Fruit fly (Drosophila melanogaster) whole organism, embryonic: ENCODE data around the gene NdufV3.
A peak's percentile ranks its signal among the peaks of the same experiment; 100 is the strongest.

ENCODE experiments used
- CG10654 ChIP-seq: fragments of 200-800 bp; sonication (Bioruptor generic); optimal IDR thresholded peaks from 2 replicates; lab custom pipeline; 2016; ENCODE audit warnings: missing biosample characterization, missing genetic modification characterization
- CG10979 ChIP-seq: fragments of 200-800 bp; sonication (Bioruptor generic); optimal IDR thresholded peaks from 2 replicates; lab custom pipeline; 2018; ENCODE audit warnings: missing biosample characterization, mild to moderate bottlenecking, missing genetic modification characterization, moderate library complexity
- CG11695 ChIP-seq: fragments of 200-800 bp; sonication (Bioruptor generic); IDR thresholded peaks from 3 replicates; pipeline ENCODE4 v1.3.6; 2022; ENCODE audit warnings: missing biosample characterization, missing genetic modification characterization
- CG14667 ChIP-seq: fragments of 200-800 bp; sonication (Bioruptor generic); IDR thresholded peaks from 2 replicates; pipeline ENCODE4 v1.3.6; 2022; ENCODE audit warnings: missing biosample characterization, missing genetic modification characterization
- CG15479 ChIP-seq: fragments of 200-800 bp; sonication (Bioruptor generic); optimal IDR thresholded peaks from 3 replicates; lab custom pipeline; 2019; ENCODE audit warnings: missing biosample characterization, mild to moderate bottlenecking, missing genetic modification characterization, moderate library complexity
- CG15514 ChIP-seq: fragments of 200-800 bp; sonication (Bioruptor generic); optimal IDR thresholded peaks from 3 replicates; lab custom pipeline; 2017; ENCODE audit warnings: missing biosample characterization, missing genetic modification characterization, mild to moderate bottlenecking, moderate library complexity, missing genetic modification reagents
- CG2120 ChIP-seq: fragments of 200-800 bp; sonication (Bioruptor generic); optimal IDR thresholded peaks from 3 replicates; lab custom pipeline; 2016; ENCODE audit warnings: missing biosample characterization, missing genetic modification characterization
- CG2678 ChIP-seq: fragments of 200-800 bp; sonication (Bioruptor generic); optimal IDR thresholded peaks from 3 replicates; lab custom pipeline; 2019; ENCODE audit warnings: missing biosample characterization, mild to moderate bottlenecking, missing genetic modification characterization, moderate library complexity
- CG2875 ChIP-seq: fragments of 200-800 bp; sonication (Bioruptor generic); optimal IDR thresholded peaks from 2 replicates; lab custom pipeline; 2017; ENCODE audit warnings: missing biosample characterization, mild to moderate bottlenecking, missing genetic modification characterization, missing genetic modification reagents
- CG30431 ChIP-seq: fragments of 200-800 bp; sonication (Bioruptor generic); optimal IDR thresholded peaks from 2 replicates; lab custom pipeline; 2017; ENCODE audit warnings: missing biosample characterization, missing genetic modification characterization
- CG34376 ChIP-seq: fragments of 200-800 bp; sonication (Bioruptor generic); optimal IDR thresholded peaks from 2 replicates; lab custom pipeline; 2018; ENCODE audit warnings: missing biosample characterization, mild to moderate bottlenecking, missing genetic modification characterization
- CG4424 ChIP-seq: fragments of 200-800 bp; sonication (Bioruptor generic); optimal IDR thresholded peaks from 3 replicates; lab custom pipeline; 2016; ENCODE audit warnings: missing biosample characterization, missing genetic modification characterization
- CG4854 ChIP-seq: fragments of 200-800 bp; sonication (Bioruptor generic); optimal IDR thresholded peaks from 2 replicates; lab custom pipeline; 2016; ENCODE audit warnings: missing biosample characterization, missing genetic modification characterization, inconsistent platforms
- CG5180 ChIP-seq: fragments of 200-800 bp; sonication (Bioruptor generic); optimal IDR thresholded peaks from 3 replicates; lab custom pipeline; 2017; ENCODE audit warnings: missing biosample characterization, missing genetic modification characterization, mild to moderate bottlenecking, moderate library complexity, missing genetic modification reagents
- CG7357 ChIP-seq: fragments of 200-800 bp; sonication (Bioruptor generic); IDR thresholded peaks from 3 replicates; pipeline ENCODE4 v1.3.6; 2022; ENCODE audit warnings: missing biosample characterization, missing genetic modification characterization
- CG8388 ChIP-seq: fragments of 200-800 bp; sonication (Bioruptor generic); optimal IDR thresholded peaks from 2 replicates; lab custom pipeline; 2019; ENCODE audit warnings: missing biosample characterization, mild to moderate bottlenecking, missing genetic modification characterization, moderate library complexity
- Chrac-16 ChIP-seq: fragments of 200-800 bp; sonication (Bioruptor generic); optimal IDR thresholded peaks from 3 replicates; lab custom pipeline; 2016; ENCODE audit warnings: missing biosample characterization, missing genetic modification characterization
- D19B ChIP-seq: fragments of 200-800 bp; sonication (Bioruptor generic); optimal IDR thresholded peaks from 2 replicates; lab custom pipeline; 2017; ENCODE audit warnings: missing biosample characterization, mild to moderate bottlenecking, missing genetic modification characterization
- Dp ChIP-seq: fragments of 200-800 bp; sonication (Bioruptor generic); optimal IDR thresholded peaks from 2 replicates; lab custom pipeline; 2018; ENCODE audit warnings: missing biosample characterization, mild to moderate bottlenecking, missing genetic modification characterization, moderate library complexity
- E2f1 ChIP-seq: fragments of 200-800 bp; sonication (Bioruptor generic); IDR thresholded peaks from 2 replicates; pipeline ENCODE4 v1.3.6; 2022; ENCODE audit warnings: missing biosample characterization, missing genetic modification characterization
- Fer3 ChIP-seq: fragments of 200-800 bp; sonication (Bioruptor generic); optimal IDR thresholded peaks from 2 replicates; lab custom pipeline; 2018; ENCODE audit warnings: missing biosample characterization, mild to moderate bottlenecking, missing genetic modification characterization, moderate library complexity
- HLH54F ChIP-seq: fragments of 200-800 bp; sonication (Bioruptor generic); optimal IDR thresholded peaks from 3 replicates; lab custom pipeline; 2016; ENCODE audit warnings: missing biosample characterization, missing genetic modification characterization
- HLHmδ ChIP-seq: fragments of 200-800 bp; sonication (Bioruptor generic); optimal IDR thresholded peaks from 2 replicates; lab custom pipeline; 2018; ENCODE audit warnings: missing biosample characterization, mild to moderate bottlenecking, missing genetic modification characterization, moderate library complexity
- Hmr ChIP-seq: fragments of 200-800 bp; sonication (Bioruptor generic); optimal IDR thresholded peaks from 3 replicates; lab custom pipeline; 2017; ENCODE audit warnings: mild to moderate bottlenecking, missing biosample characterization, missing genetic modification reagents, missing genetic modification characterization
- Lim3 ChIP-seq: fragments of 200-800 bp; sonication (Bioruptor generic); IDR thresholded peaks from 2 replicates; pipeline ENCODE4 v1.3.6; 2022; ENCODE audit warnings: missing biosample characterization, missing genetic modification characterization
- MESR4 ChIP-seq: fragments of 200-800 bp; sonication (Bioruptor generic); optimal IDR thresholded peaks from 2 replicates; lab custom pipeline; 2018; ENCODE audit warnings: missing biosample characterization, mild to moderate bottlenecking, missing genetic modification characterization, moderate library complexity
- Xbp1 ChIP-seq: fragments of 200-800 bp; sonication (Bioruptor generic); optimal IDR thresholded peaks from 3 replicates; lab custom pipeline; 2016; ENCODE audit warnings: missing biosample characterization, mild to moderate bottlenecking, missing genetic modification characterization
- abd-A ChIP-seq: fragments of 200-800 bp; sonication (Bioruptor generic); optimal IDR thresholded peaks from 3 replicates; lab custom pipeline; 2019; ENCODE audit warnings: missing biosample characterization, mild to moderate bottlenecking, missing genetic modification characterization, moderate library complexity
- amos ChIP-seq: fragments of 200-800 bp; sonication (Bioruptor generic); IDR thresholded peaks from 2 replicates; pipeline ENCODE4 v1.3.6; 2022; ENCODE audit warnings: missing biosample characterization, missing genetic modification characterization; ENCODE audit not compliant: partially characterized antibody
- ara ChIP-seq: fragments of 200-800 bp; sonication (Bioruptor generic); IDR thresholded peaks from 2 replicates; pipeline ENCODE4 v1.3.6; 2022; ENCODE audit warnings: missing biosample characterization, missing genetic modification characterization
- bcd ChIP-seq: fragments of 200-800 bp; sonication (Bioruptor generic); optimal IDR thresholded peaks from 2 replicates; lab custom pipeline; 2017; ENCODE audit warnings: missing biosample characterization, mild to moderate bottlenecking, missing genetic modification characterization
- en ChIP-seq: fragments of 200-800 bp; sonication (Bioruptor generic); optimal IDR thresholded peaks from 2 replicates; lab custom pipeline; 2016; ENCODE audit warnings: missing biosample characterization, missing genetic modification characterization
- ftz-f1 ChIP-seq: fragments of 200-800 bp; sonication (Bioruptor generic); optimal IDR thresholded peaks from 2 replicates; lab custom pipeline; 2016; ENCODE audit warnings: missing biosample characterization, missing genetic modification characterization
- gcm2 ChIP-seq: fragments of 200-800 bp; sonication (Bioruptor generic); optimal IDR thresholded peaks from 2 replicates; lab custom pipeline; 2016; ENCODE audit warnings: missing biosample characterization, missing genetic modification characterization
- gfzf ChIP-seq: fragments of 200-800 bp; sonication (Bioruptor generic); optimal IDR thresholded peaks from 2 replicates; lab custom pipeline; 2016; ENCODE audit warnings: missing biosample characterization, mild to moderate bottlenecking, missing genetic modification characterization, moderate library complexity
- gt ChIP-seq: fragments of 200-800 bp; sonication (Bioruptor generic); IDR thresholded peaks from 2 replicates; pipeline ENCODE4 v1.3.6; 2022; ENCODE audit warnings: missing biosample characterization, missing genetic modification characterization
- hb ChIP-seq: fragments of 200-800 bp; sonication (Bioruptor generic); IDR thresholded peaks from 3 replicates; pipeline ENCODE4 v1.3.6; 2022; ENCODE audit warnings: missing biosample characterization, missing genetic modification characterization; ENCODE audit not compliant: partially characterized antibody
- jigr1 ChIP-seq: fragments of 200-800 bp; sonication (Bioruptor generic); IDR thresholded peaks from 3 replicates; pipeline ENCODE4 v1.3.6; 2022; ENCODE audit warnings: missing biosample characterization, missing genetic modification characterization
- jing ChIP-seq: fragments of 200-800 bp; sonication (Bioruptor generic); optimal IDR thresholded peaks from 2 replicates; lab custom pipeline; 2018; ENCODE audit warnings: missing biosample characterization, mild to moderate bottlenecking, missing genetic modification characterization
- jumu ChIP-seq: fragments of 200-800 bp; sonication (Bioruptor generic); optimal IDR thresholded peaks from 3 replicates; lab custom pipeline; 2016; ENCODE audit warnings: missing biosample characterization, missing genetic modification characterization
- klu ChIP-seq: fragments of 200-800 bp; sonication (Bioruptor generic); IDR thresholded peaks from 2 replicates; pipeline ENCODE4 v1.3.6; 2022; ENCODE audit warnings: missing biosample characterization, missing genetic modification characterization
- nerfin-1 ChIP-seq: fragments of 200-800 bp; sonication (Bioruptor generic); optimal IDR thresholded peaks from 3 replicates; lab custom pipeline; 2019; ENCODE audit warnings: missing biosample characterization, mild to moderate bottlenecking, missing genetic modification characterization, moderate library complexity
- nmo ChIP-seq: fragments of 200-800 bp; sonication (Bioruptor generic); optimal IDR thresholded peaks from 2 replicates; lab custom pipeline; 2018; ENCODE audit warnings: missing biosample characterization, mild to moderate bottlenecking, missing genetic modification characterization, moderate library complexity
- nom ChIP-seq: fragments of 200-800 bp; sonication (Bioruptor generic); optimal IDR thresholded peaks from 2 replicates; lab custom pipeline; 2017; ENCODE audit warnings: missing biosample characterization, missing genetic modification characterization, mild to moderate bottlenecking, moderate library complexity, missing genetic modification reagents
- pb ChIP-seq: fragments of 200-800 bp; sonication (Bioruptor generic); optimal IDR thresholded peaks from 3 replicates; lab custom pipeline; 2016; ENCODE audit warnings: missing biosample characterization, missing genetic modification characterization
- pum ChIP-seq: fragments of 200-800 bp; sonication (Bioruptor generic); optimal IDR thresholded peaks from 2 replicates; lab custom pipeline; 2016; ENCODE audit warnings: missing biosample characterization, missing genetic modification characterization
- pzg ChIP-seq: fragments of 200-800 bp; sonication (Bioruptor generic); optimal IDR thresholded peaks from 3 replicates; lab custom pipeline; 2018; ENCODE audit warnings: missing biosample characterization, mild to moderate bottlenecking, missing genetic modification characterization, moderate library complexity
- tna ChIP-seq: fragments of 200-800 bp; sonication (Bioruptor generic); IDR thresholded peaks from 2 replicates; pipeline ENCODE4 v1.3.6; 2022; ENCODE audit warnings: missing biosample characterization, missing genetic modification characterization; ENCODE audit not compliant: partially characterized antibody
- trem ChIP-seq: fragments of 200-800 bp; optimal IDR thresholded peaks from 3 replicates; lab custom pipeline; 2019; ENCODE audit warnings: missing biosample characterization, mild to moderate bottlenecking, missing genetic modification characterization, moderate library complexity
- vvl ChIP-seq: fragments of 200-800 bp; sonication (Bioruptor generic); IDR thresholded peaks from 2 replicates; pipeline ENCODE4 v1.3.6; 2022; ENCODE audit warnings: missing biosample characterization, missing genetic modification characterization
- zen ChIP-seq: fragments of 200-800 bp; sonication (Bioruptor generic); optimal IDR thresholded peaks from 3 replicates; lab custom pipeline; 2018; ENCODE audit warnings: missing biosample characterization, mild to moderate bottlenecking, missing genetic modification characterization, moderate library complexity

The NdufV3 gene

dm6 chrX:11348829-11349228 is 969 bp upstream of the NdufV3 start, which contains the start of gene CG1738 (continued):
- peak; percentile 31 for TF ChIP-seq MESR4
- TF ChIP-seq Xbp1 (GFP tag; lab: Kevin White, UChicago): peak; percentile 41
- no peak for TF ChIP-seq CG10654 (GFP tag; lab: Kevin White, UChicago)
- no peak for TF ChIP-seq jing (GFP tag; lab: Kevin White, UChicago)
- peak; percentile 31 for TF ChIP-seq CG2678 (tag; lab: Kevin White, UChicago)
- no peak for TF ChIP-seq tna
- TF ChIP-seq ara (GFP tag; lab: Robert Waterston, UW): no peak
- TF ChIP-seq CG15514 (GFP tag; lab: Kevin White, UChicago): peak; percentile 31
- peak; percentile 15 for TF ChIP-seq nmo (GFP tag; lab: Kevin White, UChicago)
- no peak for TF ChIP-seq gt (GFP tag; lab: Robert Waterston, UW)
- no peak for TF ChIP-seq en
- TF ChIP-seq Lim3 (GFP tag; lab: Robert Waterston, UW): no peak
- TF ChIP-seq CG11695: no peak
- no peak for TF ChIP-seq CG15479 (GFP tag; lab: Kevin White, UChicago)
- peak; percentile 36 for TF ChIP-seq CG2120 (GFP tag; lab: Kevin White, UChicago)
- TF ChIP-seq abd-A: no peak
- TF ChIP-seq jumu: no peak
- TF ChIP-seq CG5180 (GFP tag; lab: Kevin White, UChicago): no peak
- TF ChIP-seq CG4854: no peak
- no peak for TF ChIP-seq CG34376 (GFP tag; lab: Kevin White, UChicago)
- TF ChIP-seq CG8388 (GFP tag; lab: Kevin White, UChicago): peak; percentile 7
- TF ChIP-seq CG4424 (GFP tag; lab: Kevin White, UChicago): peak; percentile 20
- TF ChIP-seq zen (tag; lab: Kevin White, UChicago): no peak
- TF ChIP-seq HLHmδ (GFP tag; lab: Kevin White, UChicago): no peak
- TF ChIP-seq pzg (GFP tag; lab: Kevin White, UChicago): peak; percentile 47
- no peak for TF ChIP-seq nom
- TF ChIP-seq hb (GFP tag; lab: Robert Waterston, UW): no peak
- no peak for TF ChIP-seq CG14667 (GFP tag; lab: Robert Waterston, UW)
- TF ChIP-seq CG2875 (GFP tag; lab: Kevin White, UChicago): no peak
- TF ChIP-seq ftz-f1 (GFP tag; lab: Kevin White, UChicago): no peak
- no peak for TF ChIP-seq Fer3
- TF ChIP-seq pb: no peak
- no peak for TF ChIP-seq nerfin-1
- 0 out of 2 replicates have a peak, but pooled peaks have one; percentile 8 for TF ChIP-seq vvl (GFP tag; lab: Robert Waterston, UW)
- no peak for TF ChIP-seq CG7357 (GFP tag; lab: Robert Waterston, UW)
- no peak for TF ChIP-seq Hmr
- no peak for TF ChIP-seq klu
- no peak for TF ChIP-seq jigr1 (GFP tag; lab: Robert Waterston, UW)
- no peak for TF ChIP-seq CG10979 (tag; lab: Kevin White, UChicago)
- no peak for TF ChIP-seq Chrac-16 (GFP tag; lab: Kevin White, UChicago)
- no peak for TF ChIP-seq bcd (GFP tag; lab: Kevin White, UChicago)
- TF ChIP-seq E2f1: no peak
- peak; percentile 40 for TF ChIP-seq trem (tag; lab: Kevin White, UChicago)
- TF ChIP-seq Dp: peak; percentile 8
- TF ChIP-seq gcm2: no peak
- TF ChIP-seq gfzf: peak; percentile 71
- TF ChIP-seq pum (GFP tag; lab: Kevin White, UChicago): no peak
- TF ChIP-seq amos (GFP tag; lab: Robert Waterston, UW): peak; percentile 19; the same call in 1 of the 2 replicates
- no peak for TF ChIP-seq D19B
- no peak for TF ChIP-seq CG30431 (GFP tag; lab: Kevin White, UChicago)
- TF ChIP-seq HLH54F (GFP tag; lab: Kevin White, UChicago): no peak
